Worm (Caenorhabditis elegans) whole organism, late embryonic: ENCODE data around the gene K07F5.12.

Experiments used
- C38D4.7 ChIP-seq: fragments of 200-800 bp; sonication (Bioruptor generic); optimal IDR thresholded peaks from 2 replicates; lab custom pipeline; 2018; ENCODE audit warnings: mild to moderate bottlenecking, missing genetic modification characterization, moderate library complexity, missing compliant biosample characterization
- F13H6.1 ChIP-seq: sonication (generic microtip); optimal IDR thresholded peaks from 2 replicates; lab custom pipeline; 2016; ENCODE audit warnings: missing genetic modification characterization, missing compliant biosample characterization
- T23F11.4 ChIP-seq: fragments of 200-800 bp; sonication (Bioruptor generic); optimal IDR thresholded peaks from 2 replicates; lab custom pipeline; 2018; ENCODE audit warnings: mild to moderate bottlenecking, missing genetic modification characterization, missing compliant biosample characterization
- Y22D7AL.16 ChIP-seq: sonication (generic microtip); optimal IDR thresholded peaks from 2 replicates; lab custom pipeline; 2016; ENCODE audit warnings: missing genetic modification characterization, missing compliant biosample characterization
- ahr-1 ChIP-seq: sonication (generic microtip); optimal IDR thresholded peaks from 2 replicates; lab custom pipeline; 2016; ENCODE audit warnings: missing genetic modification characterization, missing compliant biosample characterization
- ceh-2 ChIP-seq: sonication (generic microtip); optimal IDR thresholded peaks from 2 replicates; lab custom pipeline; 2016; ENCODE audit warnings: missing genotype, missing genetic modification characterization, missing compliant biosample characterization
- ceh-24 ChIP-seq: sonication (generic microtip); optimal IDR thresholded peaks from 2 replicates; lab custom pipeline; 2016; ENCODE audit warnings: mild to moderate bottlenecking, missing genetic modification characterization, missing compliant biosample characterization
- ceh-30 ChIP-seq: fragments of 150-350 bp; optimal IDR thresholded peaks from 2 replicates; lab custom pipeline; 2014; ENCODE audit warnings: missing biosample characterization, missing genetic modification characterization
- ceh-48 ChIP-seq: sonication (generic microtip); optimal IDR thresholded peaks from 2 replicates; lab custom pipeline; 2016; ENCODE audit warnings: missing genetic modification characterization, inconsistent platforms, missing compliant biosample characterization
- ceh-6 ChIP-seq: fragments of 200-800 bp; sonication (Bioruptor generic); optimal IDR thresholded peaks from 2 replicates; lab custom pipeline; 2018; ENCODE audit warnings: mild to moderate bottlenecking, missing genetic modification characterization, missing compliant biosample characterization
- che-1 ChIP-seq: sonication (generic microtip); optimal IDR thresholded peaks from 2 replicates; lab custom pipeline; 2016; ENCODE audit warnings: mild to moderate bottlenecking, missing genetic modification characterization, missing compliant biosample characterization
- elt-4 ChIP-seq: sonication (generic microtip); optimal IDR thresholded peaks from 2 replicates; lab custom pipeline; 2016; ENCODE audit warnings: missing genetic modification characterization, missing compliant biosample characterization
- ets-4 ChIP-seq: sonication (generic microtip); optimal IDR thresholded peaks from 2 replicates; lab custom pipeline; 2016; ENCODE audit warnings: missing genetic modification characterization, missing compliant biosample characterization
- fax-1 ChIP-seq: sonication (generic microtip); optimal IDR thresholded peaks from 2 replicates; lab custom pipeline; 2016; ENCODE audit warnings: missing genotype, missing genetic modification characterization, missing compliant biosample characterization
- fkh-10 ChIP-seq: fragments of 150-350 bp; optimal IDR thresholded peaks from 2 replicates; lab custom pipeline; 2014; ENCODE audit warnings: missing biosample characterization, missing genetic modification reagents, missing genetic modification characterization
- fkh-6 ChIP-seq: sonication (generic microtip); optimal IDR thresholded peaks from 2 replicates; lab custom pipeline; 2016; ENCODE audit warnings: missing genetic modification characterization, missing compliant biosample characterization
- hlh-13 ChIP-seq: fragments of 200-800 bp; sonication (Bioruptor generic); optimal IDR thresholded peaks from 2 replicates; lab custom pipeline; 2018; ENCODE audit warnings: mild to moderate bottlenecking, missing genetic modification characterization, missing compliant biosample characterization
- hlh-30 ChIP-seq: sonication (generic microtip); optimal IDR thresholded peaks from 2 replicates; lab custom pipeline; 2017; ENCODE audit warnings: antibody characterized with exemption, missing genetic modification characterization, missing compliant biosample characterization; ENCODE audit not compliant: insufficient read depth
- hlh-6 ChIP-seq: sonication (generic microtip); optimal IDR thresholded peaks from 2 replicates; lab custom pipeline; 2016; ENCODE audit warnings: missing genotype, missing genetic modification characterization, missing compliant biosample characterization
- hlh-8 ChIP-seq: sonication (generic microtip); optimal IDR thresholded peaks from 2 replicates; lab custom pipeline; 2016; ENCODE audit warnings: missing genotype, missing genetic modification characterization, missing compliant biosample characterization
- lim-6 ChIP-seq: sonication (generic microtip); optimal IDR thresholded peaks from 2 replicates; lab custom pipeline; 2016; ENCODE audit warnings: missing genetic modification characterization, missing compliant biosample characterization
- nfya-1 ChIP-seq: sonication (generic microtip); optimal IDR thresholded peaks from 2 replicates; lab custom pipeline; 2017; ENCODE audit warnings: missing genetic modification characterization, mild to moderate bottlenecking, missing compliant biosample characterization, antibody characterized with exemption, moderate library complexity
- nhr-11 ChIP-seq: fragments of 150-350 bp; optimal IDR thresholded peaks from 2 replicates; lab custom pipeline; 2014; ENCODE audit warnings: missing biosample characterization, missing genetic modification characterization
- odd-2 ChIP-seq: sonication (generic microtip); optimal IDR thresholded peaks from 2 replicates; lab custom pipeline; 2017; ENCODE audit warnings: antibody characterized with exemption, mild to moderate bottlenecking, missing genetic modification characterization, missing compliant biosample characterization
- pag-3 ChIP-seq: sonication (generic microtip); optimal IDR thresholded peaks from 2 replicates; lab custom pipeline; 2016; ENCODE audit warnings: missing compliant biosample characterization, missing genetic modification characterization, borderline replicate concordance
- pat-9 ChIP-seq: fragments of 200-800 bp; sonication (Bioruptor generic); optimal IDR thresholded peaks from 2 replicates; lab custom pipeline; 2018; ENCODE audit warnings: mild to moderate bottlenecking, missing genetic modification characterization, moderate library complexity, missing compliant biosample characterization
- pax-1 ChIP-seq: fragments of 150-350 bp; optimal IDR thresholded peaks from 2 replicates; lab custom pipeline; 2014; ENCODE audit warnings: missing biosample characterization, missing genetic modification characterization
- pha-2 ChIP-seq: sonication (generic microtip); optimal IDR thresholded peaks from 2 replicates; lab custom pipeline; 2017; ENCODE audit warnings: mild to moderate bottlenecking, missing genetic modification characterization, missing compliant biosample characterization
- pqm-1 ChIP-seq: sonication (generic microtip); optimal IDR thresholded peaks from 2 replicates; lab custom pipeline; 2016; ENCODE audit warnings: missing genetic modification characterization, missing compliant biosample characterization
- ref-2 ChIP-seq: sonication (generic microtip); optimal IDR thresholded peaks from 2 replicates; lab custom pipeline; 2016; ENCODE audit warnings: missing genetic modification characterization, missing compliant biosample characterization
- rnt-1 ChIP-seq: sonication (generic microtip); optimal IDR thresholded peaks from 2 replicates; lab custom pipeline; 2016; ENCODE audit warnings: missing genetic modification characterization, missing compliant biosample characterization
- sdc-2 ChIP-seq: sonication (generic microtip); optimal IDR thresholded peaks from 2 replicates; lab custom pipeline; 2016; ENCODE audit warnings: missing genotype, missing genetic modification characterization, missing compliant biosample characterization
- sox-2 ChIP-seq: fragments of 200-800 bp; sonication (Bioruptor generic); IDR thresholded peaks from 2 replicates; pipeline ENCODE4 v1.3.6; 2022; ENCODE audit warnings: missing genetic modification reagents, missing genetic modification characterization, missing compliant biosample characterization
- tbx-7 ChIP-seq: sonication (generic microtip); optimal IDR thresholded peaks from 2 replicates; lab custom pipeline; 2016; ENCODE audit warnings: missing genotype, missing genetic modification characterization, missing compliant biosample characterization
- ttx-3 ChIP-seq: sonication (generic microtip); optimal IDR thresholded peaks from 2 replicates; lab custom pipeline; 2016; ENCODE audit warnings: missing genetic modification reagents, missing genetic modification characterization, missing compliant biosample characterization
- unc-3 ChIP-seq, 2 experiments: fragments of 200-800 bp in 1 of 2; sonication (Bioruptor generic) in 1 of 2; sonication (generic microtip) in 1 of 2; conservative IDR thresholded peaks in 1 of 2; optimal IDR thresholded peaks in 1 of 2; 2 replicates each; pipeline versions ENCODE4 v1.3.6 to Lab custom; 2016 to 2022; ENCODE audit warnings: missing compliant biosample characterization in 2 of 2, missing genetic modification characterization in 2 of 2, missing genetic modification reagents in 1 of 2
- unc-42 ChIP-seq: sonication (generic microtip); optimal IDR thresholded peaks from 2 replicates; lab custom pipeline; 2016; ENCODE audit warnings: missing genotype, missing genetic modification characterization, missing compliant biosample characterization
- unc-55 ChIP-seq: sonication (generic microtip); optimal IDR thresholded peaks from 2 replicates; lab custom pipeline; 2017; ENCODE audit warnings: missing biosample characterization, missing genetic modification reagents, missing genetic modification characterization
- ztf-16 ChIP-seq: sonication (generic microtip); optimal IDR thresholded peaks from 2 replicates; lab custom pipeline; 2017; ENCODE audit warnings: missing genetic modification characterization, missing compliant biosample characterization

The K07F5.12 gene

DNA sequence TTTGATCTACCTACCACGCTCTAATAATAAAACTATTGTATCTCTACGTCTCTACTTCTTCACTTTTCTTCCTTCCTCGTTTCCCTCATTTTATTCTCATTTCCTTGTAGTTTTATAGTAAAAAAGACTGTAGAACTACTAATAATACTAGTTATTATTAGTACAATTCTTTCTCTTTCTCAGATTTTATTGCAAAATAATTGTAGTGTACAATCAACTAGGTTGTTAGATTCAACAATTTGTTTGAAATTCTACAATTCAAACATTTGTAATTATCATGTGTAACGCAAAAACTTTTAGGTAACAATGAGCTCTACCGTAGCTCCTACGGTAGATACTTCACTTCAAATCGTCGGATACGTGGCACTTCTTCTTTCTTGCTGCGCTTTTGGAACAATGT is at the start of gene K07F5.12:
Gene K07F5.12, plus strand, starts transcription at position 301 of the 400 bp plus-strand sequence.
- TF ChIP-seq T23F11.4: no peak
- no peak for TF ChIP-seq pha-2 (tag; lab: Kevin White, UChicago)
- no peak for TF ChIP-seq rnt-1 (tag; lab: Kevin White, UChicago)
- TF ChIP-seq hlh-8 (tag; lab: Kevin White, UChicago): no peak
- TF ChIP-seq lim-6 (tag; lab: Kevin White, UChicago): no peak
- no peak for TF ChIP-seq pag-3 (tag; lab: Kevin White, UChicago)
- TF ChIP-seq ceh-2 (tag; lab: Kevin White, UChicago): no peak

DNA sequence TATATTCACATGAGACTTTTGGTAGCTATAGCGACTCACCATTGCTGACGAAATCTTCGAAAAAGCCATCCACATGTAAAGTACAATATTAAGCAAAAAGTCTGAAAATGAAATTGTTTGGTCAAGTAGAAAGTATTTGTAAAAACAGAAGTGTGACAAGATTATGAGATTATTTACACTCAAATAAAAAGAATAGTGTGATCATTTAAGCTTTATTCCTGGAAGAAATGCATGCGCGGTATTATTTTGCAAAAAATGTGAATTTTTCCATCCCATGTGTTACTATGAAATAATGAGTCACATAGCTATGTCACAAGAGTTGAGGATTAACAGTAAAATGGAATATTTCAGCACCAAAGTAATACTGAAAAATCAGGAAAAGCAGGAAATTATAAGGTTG is 45.2 kb upstream of the K07F5.12 start, which contains the start of gene dct-15:
Gene dct-15, minus strand, starts transcription at position 101 of the 400 bp plus-strand sequence.
- TF ChIP-seq pqm-1 (tag; lab: Kevin White, UChicago) (no peak), pat-9 (no peak)

ce11 chrIV:9811487-9811886 is 44.3 kb upstream of the K07F5.12 start:
- TF ChIP-seq hlh-30 (tag; lab: Kevin White, UChicago): no peak
- TF ChIP-seq C38D4.7 (GFP tag; lab: Kevin White, UChicago): no peak
- TF ChIP-seq tbx-7 (tag; lab: Kevin White, UChicago): no peak
- no peak for TF ChIP-seq odd-2 (tag; lab: Kevin White, UChicago)
- no peak for TF ChIP-seq che-1 (tag; lab: Kevin White, UChicago)
- no peak for TF ChIP-seq nhr-11
- TF ChIP-seq ets-4 (tag; lab: Kevin White, UChicago): no peak
- no peak for TF ChIP-seq pqm-1 (tag; lab: Kevin White, UChicago)
- TF ChIP-seq hlh-6 (tag; lab: Kevin White, UChicago): no peak
- TF ChIP-seq elt-4 (tag; lab: Kevin White, UChicago): no peak
- no peak for TF ChIP-seq pag-3 (tag; lab: Kevin White, UChicago)
- no peak for TF ChIP-seq ceh-30 (tag; lab: Kevin White, UChicago)
- TF ChIP-seq, all 69 proteins: peak for 0

- no peak for TF ChIP-seq fkh-6 (tag; lab: Kevin White, UChicago)
- TF ChIP-seq odd-2 (tag; lab: Kevin White, UChicago): no peak
- TF ChIP-seq F13H6.1 (tag; lab: Kevin White, UChicago): no peak
- TF ChIP-seq ztf-16 (tag; lab: Kevin White, UChicago): no peak
- no peak for TF ChIP-seq sdc-2 (tag; lab: Kevin White, UChicago)
- no peak for TF ChIP-seq pqm-1 (tag; lab: Kevin White, UChicago)
- no peak for TF ChIP-seq nhr-11
- no peak for TF ChIP-seq ceh-6 (GFP tag; lab: Kevin White, UChicago)
- no peak for TF ChIP-seq hlh-8 (tag; lab: Kevin White, UChicago)
- no peak for TF ChIP-seq C38D4.7 (GFP tag; lab: Kevin White, UChicago)
- TF ChIP-seq nfya-1 (tag; lab: Kevin White, UChicago): no peak
- no peak for TF ChIP-seq ttx-3
- TF ChIP-seq unc-42 (tag; lab: Kevin White, UChicago): no peak
Observed at ce11 chrIV:9815432-9815831, 40.4 kb upstream of the K07F5.12 start, which contains the start of gene egl-20. Gene egl-20, minus strand, starts transcription at chrIV:9815532.

DNA sequence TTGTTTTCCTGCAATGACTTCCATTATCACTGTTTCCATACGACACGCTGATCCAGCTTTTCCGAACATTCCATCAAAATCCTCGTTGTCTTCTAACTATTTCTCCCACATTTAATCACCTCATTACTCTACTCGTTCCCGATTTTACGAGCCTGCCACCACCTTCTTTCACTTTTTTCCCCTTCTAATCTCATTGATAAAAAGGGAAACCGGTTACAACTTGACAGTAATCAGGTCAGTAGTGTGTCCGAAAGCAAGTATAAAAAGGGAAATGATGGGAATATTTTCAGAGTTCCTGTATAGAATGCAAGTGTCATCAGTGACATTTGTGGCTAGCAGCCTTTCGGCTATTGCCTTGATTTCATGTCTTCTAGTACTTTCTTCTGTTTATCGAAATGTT is 34.2 kb upstream of the K07F5.12 start, which contains the start of gene col-123:
Gene col-123, plus strand, starts transcription at position 301 of the 400 bp plus-strand sequence.
- TF ChIP-seq F13H6.1 (tag; lab: Kevin White, UChicago): no peak
- no peak for TF ChIP-seq hlh-13 (GFP tag; lab: Kevin White, UChicago)
- no peak for TF ChIP-seq Y22D7AL.16 (tag; lab: Kevin White, UChicago)
- no peak for TF ChIP-seq ceh-48
- no peak for TF ChIP-seq ref-2 (tag; lab: Kevin White, UChicago)
- TF ChIP-seq sox-2 (GFP tag; lab: Robert Waterston, UW): no peak
- TF ChIP-seq pax-1: no peak
- no peak for TF ChIP-seq ceh-24
- no peak for TF ChIP-seq unc-3 (GFP tag; conservative IDR thresholded peaks at IDR 0.05; lab: Robert Waterston, UW)
- no peak for TF ChIP-seq unc-3 (tag; optimal IDR thresholded peaks at IDR 0.05; lab: Kevin White, UChicago)
- no peak for TF ChIP-seq unc-55
- no peak for TF ChIP-seq sdc-2 (tag; lab: Kevin White, UChicago)
- TF ChIP-seq che-1 (tag; lab: Kevin White, UChicago): no peak
- no peak for TF ChIP-seq fax-1 (tag; lab: Kevin White, UChicago)
- TF ChIP-seq ahr-1: no peak
- TF ChIP-seq fkh-10 (GFP tag; lab: Kevin White, UChicago): no peak
- TF ChIP-seq, all 69 proteins: peak for 0
